Fruit fly (Drosophila melanogaster): ENCODE measurements around the gene CG42780.
A peak's percentile ranks its signal among the peaks of the same experiment; 100 is the strongest.

The CG42780 gene

DNA sequence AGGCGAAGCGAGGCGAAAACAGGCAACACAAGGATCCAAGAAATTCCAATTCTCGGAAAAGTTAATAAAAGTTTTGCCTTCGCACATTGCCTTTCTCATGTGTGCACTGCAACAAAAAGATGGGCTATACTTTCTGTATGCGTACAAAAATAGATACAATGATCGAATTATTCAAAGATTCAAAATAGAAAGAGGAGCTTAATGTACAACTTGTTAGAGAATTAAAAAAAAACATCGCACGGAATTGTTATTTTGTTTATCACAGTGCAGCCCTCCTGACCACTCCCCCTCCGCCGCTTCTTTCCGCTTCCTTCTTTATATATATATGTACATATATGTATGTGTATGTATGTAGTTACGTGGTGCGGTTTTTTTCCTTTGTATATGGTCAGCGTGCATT lies 29.7 kb downstream of the CG42780 start (continued):
- no peak for TF ChIP-seq CG3995 (GFP tag; optimal IDR thresholded peaks at IDR 0.05)
- TF ChIP-seq Ptx1 (GFP tag; IDR thresholded peaks at IDR 0.05) = peak; percentile 42; the same call in 1 of the 2 replicates
- peak; percentile 48 for TF ChIP-seq unpg (GFP tag; optimal IDR thresholded peaks at IDR 0.05)
- TF ChIP-seq nerfin-2 (GFP tag; IDR thresholded peaks at IDR 0.05; ENCODE audit: partially characterized antibody) = no peak
- peak in 1 of 2 experiments; percentile 2 for TF ChIP-seq Pdp1 (GFP tag; optimal IDR thresholded peaks at IDR 0.05)
- TF ChIP-seq pum (GFP tag; optimal IDR thresholded peaks at IDR 0.05) = peak; percentile 24
- TF ChIP-seq mirr (GFP tag; optimal IDR thresholded peaks at IDR 0.05) = no peak
- TF ChIP-seq odd (GFP tag; optimal IDR thresholded peaks at IDR 0.05) = no peak
- TF ChIP-seq CG1024 (GFP tag; IDR thresholded peaks at IDR 0.05) = 0 out of 2 replicates have a peak, but pooled peaks have one; percentile 33
- peak; percentile 13; the same call in 1 of the 2 replicates for TF ChIP-seq ssp (GFP tag; IDR thresholded peaks at IDR 0.05)
- no peak for TF ChIP-seq CG10431 (GFP tag; optimal IDR thresholded peaks at IDR 0.05)
- no peak for TF ChIP-seq tup (GFP tag; optimal IDR thresholded peaks at IDR 0.05)
- peak; percentile 54; the same call in 1 of the 2 replicates for TF ChIP-seq CG32772 (GFP tag; IDR thresholded peaks at IDR 0.05)
- no peak for TF ChIP-seq jing (GFP tag; optimal IDR thresholded peaks at IDR 0.05)
- TF ChIP-seq Mad (GFP tag; optimal IDR thresholded peaks at IDR 0.05) = no peak
- no peak for TF ChIP-seq hth (optimal IDR thresholded peaks at IDR 0.05)
- TF ChIP-seq CG1233 (GFP tag; optimal IDR thresholded peaks at IDR 0.05) = no peak
- no peak for TF ChIP-seq CG7357 (GFP tag; IDR thresholded peaks at IDR 0.05)
- no peak for TF ChIP-seq CG7928 (GFP tag; optimal IDR thresholded peaks at IDR 0.05)
- TF ChIP-seq CG16863 (GFP tag; optimal IDR thresholded peaks at IDR 0.05) = no peak

- TF ChIP-seq CG1832 (GFP tag; optimal IDR thresholded peaks at IDR 0.05) (peak; percentile 52), cad (GFP tag; optimal IDR thresholded peaks at IDR 0.05) (no peak), CG2202 (tag; optimal IDR thresholded peaks at IDR 0.05) (no peak), Nf-YB (GFP tag; optimal IDR thresholded peaks at IDR 0.05) (peak; percentile 49), CrebB (tag; optimal IDR thresholded peaks at IDR 0.05) (no peak), CG11695 (GFP tag; IDR thresholded peaks at IDR 0.05) (no peak), E2f1 (GFP tag; IDR thresholded peaks at IDR 0.05) (peak; percentile 15; the same call in 1 of the 2 replicates), CG1529 (GFP tag; optimal IDR thresholded peaks at IDR 0.05) (peak; percentile 72), CG4617 (GFP tag; optimal IDR thresholded peaks at IDR 0.05; ENCODE audit: borderline replicate concordance) (no peak), Eip74EF (GFP tag; optimal IDR thresholded peaks at IDR 0.05) (peak in 1 of 2 experiments; percentile 59), Rx (GFP tag; IDR thresholded peaks at IDR 0.05) (peak; percentile 34; the same call in 1 of the 2 replicates), CG34224 (GFP tag; IDR thresholded peaks at IDR 0.05; ENCODE audit: partially characterized antibody) (no peak), wdn (GFP tag; IDR thresholded peaks at IDR 0.05) (0 out of 2 replicates have a peak, but pooled peaks have one; percentile 13), CG2678 (tag; optimal IDR thresholded peaks at IDR 0.05) (peak; percentile 80), Elba2 (GFP tag; optimal IDR thresholded peaks at IDR 0.05) (no peak), CG12769 (tag; optimal IDR thresholded peaks at IDR 0.05) (no peak), hkb (optimal IDR thresholded peaks at IDR 0.05) (no peak), hkb (GFP tag; IDR thresholded peaks at IDR 0.05) (no peak), CG16863 (GFP tag; optimal IDR thresholded peaks at IDR 0.05) (peak; percentile 61), kni (GFP tag; optimal IDR thresholded peaks at IDR 0.05) (no peak), lov (optimal IDR thresholded peaks at IDR 0.05) (no peak), lov (GFP tag; IDR thresholded peaks at IDR 0.05) (peak; percentile 37; the same call in 1 of the 3 replicates), gcm2 (GFP tag; optimal IDR thresholded peaks at IDR 0.05) (peak; percentile 18), her (GFP tag; optimal IDR thresholded peaks at IDR 0.05) (no peak), CG11398 (GFP tag; optimal IDR thresholded peaks at IDR 0.05) (peak; percentile 5), CG34376 (GFP tag; optimal IDR thresholded peaks at IDR 0.05) (no peak), Gug (GFP tag; IDR thresholded peaks at IDR 0.05) (peak; percentile 39; the same call in 2 of the 4 replicates), CG3065 (GFP tag; optimal IDR thresholded peaks at IDR 0.05) (no peak), nerfin-2 (GFP tag; IDR thresholded peaks at IDR 0.05; ENCODE audit: partially characterized antibody) (no peak), CG4282 (GFP tag; optimal IDR thresholded peaks at IDR 0.05) (no peak)
Measured at dm6 chrX:7301351-7302328, 30.4 kb downstream of the CG42780 start.
